Fruit fly (Drosophila melanogaster) whole organism, prepupa: Measurements from ENCODE around the gene CG15382.

Experiments used
- CG1621 ChIP-seq: fragments of 200-800 bp; sonication (Bioruptor generic); optimal IDR thresholded peaks from 3 replicates; lab custom pipeline; 2018; ENCODE audit warnings: missing biosample characterization, mild to moderate bottlenecking, missing genetic modification characterization
- CG34406 ChIP-seq: fragments of 200-800 bp; sonication (Bioruptor generic); optimal IDR thresholded peaks from 3 replicates; lab custom pipeline; 2016; ENCODE audit warnings: missing biosample characterization, missing genetic modification characterization
- CG7368 ChIP-seq: fragments of 200-800 bp; sonication (Bioruptor generic); optimal IDR thresholded peaks from 3 replicates; lab custom pipeline; 2016; ENCODE audit warnings: missing biosample characterization, missing genetic modification characterization
- CG8632 ChIP-seq: fragments of 200-800 bp; sonication (Bioruptor generic); optimal IDR thresholded peaks from 3 replicates; lab custom pipeline; 2016; ENCODE audit warnings: missing biosample characterization, missing genetic modification characterization
- dac ChIP-seq: fragments of 200-800 bp; sonication (Bioruptor generic); optimal IDR thresholded peaks from 2 replicates; lab custom pipeline; 2017; ENCODE audit warnings: missing biosample characterization, mild to moderate bottlenecking, missing genetic modification characterization
- eg ChIP-seq: fragments of 200-800 bp; sonication (Bioruptor generic); IDR thresholded peaks from 3 replicates; pipeline ENCODE4 v1.3.6; 2022; ENCODE audit warnings: missing biosample characterization, missing genetic modification characterization
- spab ChIP-seq: fragments of 200-800 bp; sonication (Bioruptor generic); optimal IDR thresholded peaks from 2 replicates; lab custom pipeline; 2017; ENCODE audit warnings: missing biosample characterization, mild to moderate bottlenecking, missing genetic modification characterization, missing genetic modification reagents
- svp ChIP-seq: fragments of 200-800 bp; sonication (Bioruptor generic); peaks from one replicate; lab custom pipeline; 2016; ENCODE audit warnings: missing biosample characterization, missing genetic modification characterization

DNA sequence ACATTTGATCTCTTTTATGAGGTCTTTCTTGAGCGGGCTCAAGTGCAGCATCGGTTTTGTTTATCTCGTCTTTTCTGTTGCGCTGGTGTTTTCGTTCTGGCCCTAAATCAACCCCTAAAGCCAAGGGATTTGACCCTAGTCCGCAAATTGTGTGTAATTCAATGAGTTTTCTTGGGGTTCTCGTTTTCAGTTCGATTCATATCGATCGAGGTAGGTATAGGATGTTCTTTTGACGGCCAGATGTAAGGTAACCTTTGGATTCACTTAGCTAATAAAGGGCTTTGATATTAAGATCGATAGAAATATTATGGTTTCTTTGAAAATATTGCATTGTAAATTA is 9.7 kb downstream of the CG15382 start:
- no peak for TF ChIP-seq CG1621 (tag; lab: Kevin White, UChicago)
- no peak for TF ChIP-seq eg (GFP tag; lab: Robert Waterston, UW)
- TF ChIP-seq svp = no peak
- TF ChIP-seq spab (GFP tag; lab: Kevin White, UChicago) = no peak
- no peak for TF ChIP-seq CG34406 (GFP tag; lab: Kevin White, UChicago)
- no peak for TF ChIP-seq CG7368
- TF ChIP-seq dac (GFP tag; lab: Kevin White, UChicago) = no peak
- no peak for TF ChIP-seq CG8632 (GFP tag; lab: Kevin White, UChicago)
